Worm (Caenorhabditis elegans) whole organism, L4/young adult: Measurements from ENCODE around the gene pmk-3.

ENCODE experiments used
- W03F9.2 ChIP-seq: fragments of 150-350 bp; optimal IDR thresholded peaks from 2 replicates; lab custom pipeline; 2014; ENCODE audit warnings: missing biosample characterization, missing genetic modification characterization
- him-1 ChIP-seq: sonication (generic microtip); optimal IDR thresholded peaks from 2 replicates; lab custom pipeline; 2016; ENCODE audit warnings: missing genotype, missing genetic modification reagents, missing genetic modification characterization, missing compliant biosample characterization

DNA sequence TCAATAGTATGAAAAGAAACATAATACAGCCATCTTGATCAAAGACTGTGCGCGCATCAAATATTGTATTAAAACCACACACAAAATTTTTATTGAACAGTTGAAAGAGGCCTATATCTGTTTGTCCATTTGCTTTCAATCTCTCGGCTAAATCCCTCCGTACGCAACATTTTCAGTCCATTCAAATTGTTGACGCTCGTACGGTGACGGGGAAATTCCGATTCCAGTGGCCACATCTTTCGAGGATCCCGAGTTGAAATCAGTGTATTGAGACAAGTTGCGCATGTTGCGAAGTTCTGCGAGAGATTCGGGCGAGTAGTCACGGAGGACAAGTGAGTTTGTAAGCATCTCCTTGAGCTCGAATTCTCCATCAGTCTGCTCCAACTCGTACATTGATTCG is 25.5 kb downstream of the pmk-3 start:
- TF ChIP-seq W03F9.2 (tag; lab: Kevin White, UChicago) (no peak), him-1 (tag; lab: Kevin White, UChicago) (no peak)
